Worm (Caenorhabditis elegans): ENCODE measurements around the gene srw-71.

srw-71 gene

DNA sequence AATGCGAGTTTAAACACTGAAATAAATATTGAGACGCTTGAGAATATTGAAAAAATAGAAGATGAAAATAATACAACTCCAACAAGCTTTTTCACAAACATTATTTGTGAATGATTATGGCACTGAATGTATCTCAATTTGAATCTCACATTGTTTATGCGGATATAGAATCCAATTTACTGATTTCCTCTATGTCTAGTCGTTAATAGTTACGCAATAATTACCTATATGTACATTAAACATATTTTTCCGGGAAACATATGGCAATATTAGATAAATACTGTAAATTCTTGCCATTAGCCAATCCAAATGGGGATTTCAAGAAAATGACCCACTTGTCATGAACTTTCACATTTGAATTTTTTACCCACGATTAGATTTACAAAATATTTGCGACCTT lies 35.6 kb downstream of the srw-71 start, which contains the start of gene srx-9:
srx-9 (minus strand) TSS at position 101 of the 400 bp plus-strand sequence.
- TF ChIP-seq zip-8 (tag; optimal IDR thresholded peaks at IDR 0.05) (peak; percentile 33), sem-2 (GFP tag; optimal IDR thresholded peaks at IDR 0.05) (no peak), nhr-76 (tag; optimal IDR thresholded peaks at IDR 0.05) (no peak), mls-2 (tag; optimal IDR thresholded peaks at IDR 0.05) (no peak), unc-39 (tag; optimal IDR thresholded peaks at IDR 0.05) (no peak), sptf-1 (tag; optimal IDR thresholded peaks at IDR 0.05) (no peak)

DNA sequence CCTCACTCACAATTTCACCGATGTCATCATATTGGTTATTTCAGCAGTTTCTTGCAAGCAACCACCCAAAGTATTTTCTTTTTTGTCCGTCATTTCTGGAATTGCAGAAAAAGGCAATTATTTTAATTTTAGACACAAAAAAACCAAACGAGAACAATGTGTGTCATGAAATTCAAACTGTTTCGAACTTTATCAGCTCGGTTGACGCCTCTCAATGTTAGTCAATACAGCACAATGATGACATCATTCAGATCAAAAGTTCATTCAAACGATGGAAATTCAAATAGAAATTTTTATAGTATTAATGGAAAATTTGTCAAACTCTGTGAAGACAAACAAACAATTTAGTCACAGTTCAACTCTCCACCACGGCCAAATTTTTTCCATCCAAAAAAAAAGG lies 39.0 kb downstream of the srw-71 start, which contains the start of gene fbxa-105:
fbxa-105 (minus strand) TSS at position 97 of the 400 bp plus-strand sequence.
- no peak for TF ChIP-seq M03D4.4 (tag; optimal IDR thresholded peaks at IDR 0.05)
- TF ChIP-seq elt-1 (tag; optimal IDR thresholded peaks at IDR 0.05; ENCODE audit: borderline replicate concordance, insufficient read depth) = no peak
- TF ChIP-seq ceh-83 (GFP tag; optimal IDR thresholded peaks at IDR 0.05) = no peak
- TF ChIP-seq cnd-1 (tag; optimal IDR thresholded peaks at IDR 0.05) = no peak
- TF ChIP-seq sptf-1 (tag; optimal IDR thresholded peaks at IDR 0.05) = no peak
- no peak for TF ChIP-seq ceh-39 (tag; optimal IDR thresholded peaks at IDR 0.05)
- TF ChIP-seq lsy-2 (tag; optimal IDR thresholded peaks at IDR 0.05) = no peak
- TF ChIP-seq snpc-4 (tag; optimal IDR thresholded peaks at IDR 0.05) = no peak
- TF ChIP-seq sem-2 (GFP tag; optimal IDR thresholded peaks at IDR 0.05) = no peak
- no peak for TF ChIP-seq nhr-237 (tag; optimal IDR thresholded peaks at IDR 0.05)
- TF ChIP-seq mls-2 (tag; optimal IDR thresholded peaks at IDR 0.05) = no peak
- TF ChIP-seq bed-3 (GFP tag; optimal IDR thresholded peaks at IDR 0.05) = no peak
- no peak for TF ChIP-seq ceh-43 (GFP tag; optimal IDR thresholded peaks at IDR 0.05)
- TF ChIP-seq lin-13 (tag; optimal IDR thresholded peaks at IDR 0.05) = no peak
- no peak for TF ChIP-seq blmp-1 (tag; optimal IDR thresholded peaks at IDR 0.05)
- TF ChIP-seq ces-1 (GFP tag; optimal IDR thresholded peaks at IDR 0.05) = no peak
- TF ChIP-seq ztf-11 (tag; optimal IDR thresholded peaks at IDR 0.05) = no peak

DNA sequence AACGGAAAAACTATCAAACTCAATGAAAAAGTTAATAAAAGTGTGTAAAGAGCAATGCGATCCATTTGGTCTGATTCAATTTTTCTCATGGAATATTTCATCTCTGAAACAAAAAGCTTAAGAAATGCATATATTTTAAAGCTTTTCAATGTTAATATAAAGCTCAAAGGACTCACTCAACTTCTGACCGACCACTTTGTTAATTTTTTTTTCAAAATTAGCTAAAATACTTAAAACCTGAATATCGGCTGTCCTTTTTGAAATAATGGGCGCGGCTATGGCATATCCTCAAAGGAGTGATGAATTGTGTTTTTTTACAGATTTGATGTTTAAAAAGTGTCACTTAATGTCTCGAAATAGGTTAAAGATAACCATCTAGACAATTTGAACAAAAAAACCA lies 41.1 kb downstream of the srw-71 start, which contains the start of gene C02H6.1:
C02H6.1 (minus strand) TSS at position 101 of the 400 bp plus-strand sequence.
- TF ChIP-seq tbx-8 (GFP tag; optimal IDR thresholded peaks at IDR 0.05) = no peak
- TF ChIP-seq snpc-4 (tag; optimal IDR thresholded peaks at IDR 0.05) = no peak
- no peak for TF ChIP-seq pha-4 (tag; optimal IDR thresholded peaks at IDR 0.05)
- no peak for TF ChIP-seq ceh-39 (tag; optimal IDR thresholded peaks at IDR 0.05)
- no peak for TF ChIP-seq drap-1 (GFP tag; optimal IDR thresholded peaks at IDR 0.05)
- TF ChIP-seq unc-120 (tag; optimal IDR thresholded peaks at IDR 0.05; ENCODE audit: poor library complexity, severe bottlenecking) = no peak
- no peak for TF ChIP-seq nhr-237 (tag; optimal IDR thresholded peaks at IDR 0.05)
- TF ChIP-seq cnd-1 (tag; optimal IDR thresholded peaks at IDR 0.05) = no peak
- no peak for TF ChIP-seq ham-2 (GFP tag; optimal IDR thresholded peaks at IDR 0.05)
- no peak for TF ChIP-seq nhr-28 (tag; optimal IDR thresholded peaks at IDR 0.05)
- no peak for TF ChIP-seq mls-2 (tag; optimal IDR thresholded peaks at IDR 0.05)
- no peak for TF ChIP-seq elt-3 (tag; optimal IDR thresholded peaks at IDR 0.05)
- TF ChIP-seq ceh-83 (GFP tag; optimal IDR thresholded peaks at IDR 0.05) = no peak
- TF ChIP-seq hlh-1 (tag; optimal IDR thresholded peaks at IDR 0.05) = no peak
- no peak for TF ChIP-seq lin-32 (GFP tag; optimal IDR thresholded peaks at IDR 0.05)
- no peak for TF ChIP-seq unc-39 (tag; optimal IDR thresholded peaks at IDR 0.05)
- no peak for TF ChIP-seq sem-2 (GFP tag; optimal IDR thresholded peaks at IDR 0.05)
- no peak for TF ChIP-seq M03D4.4 (tag; optimal IDR thresholded peaks at IDR 0.05)
- TF ChIP-seq bed-3 (GFP tag; optimal IDR thresholded peaks at IDR 0.05) = no peak
- no peak for TF ChIP-seq unc-62 (GFP tag; optimal IDR thresholded peaks at IDR 0.05)

DNA sequence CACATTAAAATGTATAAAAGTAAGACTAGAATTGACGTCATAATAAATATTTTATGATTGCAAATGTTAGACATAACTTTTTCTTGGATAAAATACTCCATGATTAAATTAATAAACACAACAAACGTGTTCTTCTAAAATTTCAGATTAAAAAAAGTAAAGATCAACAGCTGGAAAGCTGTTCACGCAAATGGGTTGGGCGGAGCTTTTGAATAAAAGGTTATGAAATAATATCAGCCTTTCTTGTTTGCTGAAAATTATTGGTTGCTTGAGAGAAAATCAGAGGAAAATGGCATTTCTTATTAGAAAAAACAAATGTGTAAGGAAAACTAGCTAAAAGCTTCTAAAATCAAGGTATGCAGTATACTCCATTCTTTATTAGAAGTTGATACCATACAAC lies 43.2 kb downstream of the srw-71 start, which contains the start of gene C02H6.3:
C02H6.3 (minus strand) TSS at position 101 of the 400 bp plus-strand sequence.
- TF ChIP-seq pha-4 (tag; optimal IDR thresholded peaks at IDR 0.05) = no peak
- no peak for TF ChIP-seq unc-39 (tag; optimal IDR thresholded peaks at IDR 0.05)
- no peak for TF ChIP-seq drap-1 (GFP tag; optimal IDR thresholded peaks at IDR 0.05)
- TF ChIP-seq ceh-39 (tag; optimal IDR thresholded peaks at IDR 0.05) = no peak
- TF ChIP-seq cnd-1 (tag; optimal IDR thresholded peaks at IDR 0.05) = no peak
- TF ChIP-seq zip-8 (tag; optimal IDR thresholded peaks at IDR 0.05) = no peak
- no peak for TF ChIP-seq hlh-1 (tag; optimal IDR thresholded peaks at IDR 0.05)
- no peak for TF ChIP-seq sptf-1 (tag; optimal IDR thresholded peaks at IDR 0.05)
- TF ChIP-seq nhr-237 (tag; optimal IDR thresholded peaks at IDR 0.05) = no peak

DNA sequence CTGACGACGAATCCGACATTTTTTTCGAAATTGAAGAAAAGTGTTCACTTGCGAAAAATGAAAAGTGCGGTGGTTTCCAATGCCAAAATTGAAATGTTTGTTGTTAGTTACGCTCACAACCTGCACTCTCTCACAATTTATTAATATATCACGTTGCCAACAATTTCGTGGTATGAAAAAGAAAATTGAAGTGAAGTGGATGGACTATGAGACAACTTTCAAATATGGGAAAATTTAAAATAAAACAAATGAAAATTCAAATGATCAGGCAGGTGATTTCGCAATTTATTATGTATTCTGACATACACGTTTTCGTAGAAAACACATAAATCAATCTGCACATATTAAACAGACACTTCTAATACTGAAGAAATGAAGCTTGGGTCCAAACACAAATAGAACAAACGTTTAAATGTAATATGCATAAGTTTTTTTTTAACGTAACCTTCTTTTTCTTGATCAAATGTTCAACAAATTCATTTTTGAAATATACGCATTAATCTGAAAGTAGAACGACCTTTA lies 44.8 kb downstream of the srw-71 start, which contains the start of gene srp-6:
srp-6 (minus strand) TSS at position 51 of the 522 bp plus-strand sequence.
- TF ChIP-seq lin-13 (tag; optimal IDR thresholded peaks at IDR 0.05) = no peak
- TF ChIP-seq zip-8 (tag; optimal IDR thresholded peaks at IDR 0.05) = no peak
- TF ChIP-seq ceh-39 (tag; optimal IDR thresholded peaks at IDR 0.05) = no peak
- TF ChIP-seq cnd-1 (tag; optimal IDR thresholded peaks at IDR 0.05) = no peak
- TF ChIP-seq sem-2 (GFP tag; optimal IDR thresholded peaks at IDR 0.05) = no peak
- no peak for TF ChIP-seq nhr-76 (tag; optimal IDR thresholded peaks at IDR 0.05)
- no peak for TF ChIP-seq flh-1 (GFP tag; optimal IDR thresholded peaks at IDR 0.05)
- no peak for TF ChIP-seq ceh-83 (GFP tag; optimal IDR thresholded peaks at IDR 0.05)
- TF ChIP-seq elt-3 (tag; optimal IDR thresholded peaks at IDR 0.05) = no peak
- TF ChIP-seq ceh-43 (GFP tag; optimal IDR thresholded peaks at IDR 0.05) = no peak
- no peak for TF ChIP-seq bed-3 (GFP tag; optimal IDR thresholded peaks at IDR 0.05)
- TF ChIP-seq sptf-1 (tag; optimal IDR thresholded peaks at IDR 0.05) = no peak
- no peak for TF ChIP-seq nhr-12 (tag; optimal IDR thresholded peaks at IDR 0.05)
- TF ChIP-seq mls-2 (tag; optimal IDR thresholded peaks at IDR 0.05) = no peak
- no peak for TF ChIP-seq nhr-237 (tag; optimal IDR thresholded peaks at IDR 0.05)
- no peak for TF ChIP-seq elt-1 (tag; optimal IDR thresholded peaks at IDR 0.05; ENCODE audit: borderline replicate concordance, insufficient read depth)
- no peak for TF ChIP-seq mep-1 (tag; optimal IDR thresholded peaks at IDR 0.05)
- no peak for TF ChIP-seq hlh-1 (tag; optimal IDR thresholded peaks at IDR 0.05)

Measured in whole organism, mixed stage, embryonic.